Fruit fly (Drosophila melanogaster) whole organism, embryonic: ENCODE data around the gene CG44271.

Experiments
- BEAF-32 ChIP-seq: fragments of 200-800 bp; sonication (Bioruptor generic); optimal IDR thresholded peaks from 3 replicates; lab custom pipeline; 2017; ENCODE audit warnings: missing biosample characterization, missing genetic modification characterization, mild to moderate bottlenecking, moderate library complexity, missing genetic modification reagents
- CG10462 ChIP-seq: fragments of 200-800 bp; sonication (Bioruptor generic); optimal IDR thresholded peaks from 2 replicates; lab custom pipeline; 2016; ENCODE audit warnings: missing biosample characterization, missing genetic modification characterization
- CG13287 ChIP-seq: fragments of 200-800 bp; sonication (Bioruptor generic); IDR thresholded peaks from 2 replicates; pipeline ENCODE4 v1.3.6; 2022; ENCODE audit warnings: missing biosample characterization, missing genetic modification characterization; ENCODE audit not compliant: partially characterized antibody
- CG13424 ChIP-seq: fragments of 200-800 bp; sonication (Bioruptor generic); optimal IDR thresholded peaks from 2 replicates; lab custom pipeline; 2019; ENCODE audit warnings: missing biosample characterization, mild to moderate bottlenecking, missing genetic modification characterization, moderate library complexity
- CG14710 ChIP-seq: fragments of 200-800 bp; sonication (Bioruptor generic); optimal IDR thresholded peaks from 3 replicates; lab custom pipeline; 2019; ENCODE audit warnings: missing biosample characterization, mild to moderate bottlenecking, missing genetic modification characterization, moderate library complexity
- CG1647 ChIP-seq: fragments of 200-800 bp; sonication (Bioruptor generic); optimal IDR thresholded peaks from 3 replicates; lab custom pipeline; 2016; ENCODE audit warnings: missing biosample characterization, missing genetic modification characterization
- CG17612 ChIP-seq: fragments of 200-800 bp; sonication (Bioruptor generic); IDR thresholded peaks from 2 replicates; pipeline ENCODE4 v1.3.6; 2022; ENCODE audit warnings: missing biosample characterization, missing genetic modification characterization
- CG18619 ChIP-seq: fragments of 200-800 bp; sonication (Bioruptor generic); optimal IDR thresholded peaks from 3 replicates; lab custom pipeline; 2017; ENCODE audit warnings: missing biosample characterization, mild to moderate bottlenecking, missing genetic modification characterization
- CG2116 ChIP-seq: fragments of 200-800 bp; sonication (Bioruptor generic); optimal IDR thresholded peaks from 3 replicates; lab custom pipeline; 2018; ENCODE audit warnings: missing biosample characterization, mild to moderate bottlenecking, missing genetic modification characterization
- CG31441 ChIP-seq: fragments of 200-800 bp; sonication (Bioruptor generic); IDR thresholded peaks from 2 replicates; pipeline ENCODE4 v1.3.6; 2022; ENCODE audit warnings: missing biosample characterization, missing genetic modification characterization
- CG42726 ChIP-seq: fragments of 200-800 bp; sonication (Bioruptor generic); IDR thresholded peaks from 2 replicates; pipeline ENCODE4 v1.3.6; 2022; ENCODE audit warnings: missing biosample characterization, missing genetic modification characterization; ENCODE audit not compliant: partially characterized antibody
- CG4404 ChIP-seq: fragments of 200-800 bp; sonication (Bioruptor generic); IDR thresholded peaks from 2 replicates; pipeline ENCODE4 v1.3.6; 2022; ENCODE audit warnings: missing biosample characterization, missing genetic modification characterization
- CG8089 ChIP-seq: fragments of 200-800 bp; sonication (Bioruptor generic); optimal IDR thresholded peaks from 3 replicates; lab custom pipeline; 2016; ENCODE audit warnings: missing biosample characterization, missing genetic modification characterization
- CG9609 ChIP-seq: fragments of 200-800 bp; sonication (Bioruptor generic); optimal IDR thresholded peaks from 3 replicates; lab custom pipeline; 2016; ENCODE audit warnings: missing biosample characterization, missing genetic modification characterization
- CG9932 ChIP-seq: fragments of 200-800 bp; sonication (Bioruptor generic); IDR thresholded peaks from 2 replicates; pipeline ENCODE4 v1.3.6; 2022; ENCODE audit warnings: missing biosample characterization, missing genetic modification characterization
- Dad ChIP-seq: fragments of 200-800 bp; sonication (Bioruptor generic); optimal IDR thresholded peaks from 3 replicates; lab custom pipeline; 2016; ENCODE audit warnings: missing biosample characterization, missing genetic modification characterization
- Doc3 ChIP-seq: fragments of 200-800 bp; sonication (Bioruptor generic); IDR thresholded peaks from 3 replicates; pipeline ENCODE4 v1.3.6; 2022; ENCODE audit warnings: missing biosample characterization, missing genetic modification characterization; ENCODE audit not compliant: partially characterized antibody
- E2f2 ChIP-seq: fragments of 200-800 bp; sonication (Bioruptor generic); IDR thresholded peaks from 2 replicates; pipeline ENCODE4 v1.3.6; 2022; ENCODE audit warnings: missing biosample characterization, missing genetic modification characterization
- Ets97D ChIP-seq: fragments of 200-800 bp; sonication (Bioruptor generic); optimal IDR thresholded peaks from 3 replicates; lab custom pipeline; 2016; ENCODE audit warnings: missing biosample characterization, missing genetic modification characterization
- Hand ChIP-seq: fragments of 200-800 bp; sonication (Bioruptor generic); optimal IDR thresholded peaks from 2 replicates; lab custom pipeline; 2017; ENCODE audit warnings: mild to moderate bottlenecking, missing biosample characterization, missing genetic modification reagents, missing genetic modification characterization
- HmgZ ChIP-seq: fragments of 200-800 bp; sonication (Bioruptor generic); optimal IDR thresholded peaks from 2 replicates; lab custom pipeline; 2018; ENCODE audit warnings: missing biosample characterization, mild to moderate bottlenecking, missing genetic modification characterization
- Lhr ChIP-seq: fragments of 200-800 bp; sonication (Bioruptor generic); optimal IDR thresholded peaks from 3 replicates; lab custom pipeline; 2017; ENCODE audit warnings: mild to moderate bottlenecking, missing biosample characterization, missing genetic modification reagents, missing genetic modification characterization
- MBD-R2 ChIP-seq: fragments of 200-800 bp; sonication (Bioruptor generic); IDR thresholded peaks from 2 replicates; pipeline ENCODE4 v1.3.6; 2022; ENCODE audit warnings: missing biosample characterization, missing genetic modification characterization
- Med ChIP-seq: fragments of 200-800 bp; sonication (Bioruptor generic); peaks from one replicate; lab custom pipeline; 2016; ENCODE audit warnings: missing biosample characterization, missing genetic modification characterization, mild to moderate bottlenecking, inconsistent platforms, moderate library complexity
- NFAT ChIP-seq: fragments of 200-800 bp; sonication (Bioruptor generic); IDR thresholded peaks from 2 replicates; pipeline ENCODE4 v1.3.6; 2022; ENCODE audit warnings: missing biosample characterization, missing genetic modification characterization
- NK7.1 ChIP-seq: fragments of 200-800 bp; sonication (Bioruptor generic); optimal IDR thresholded peaks from 3 replicates; lab custom pipeline; 2016; ENCODE audit warnings: missing biosample characterization, missing genetic modification characterization
- Oli ChIP-seq: fragments of 200-800 bp; sonication (Bioruptor generic); optimal IDR thresholded peaks from 2 replicates; lab custom pipeline; 2018; ENCODE audit warnings: missing biosample characterization, mild to moderate bottlenecking, missing genetic modification characterization, moderate library complexity
- Pdp1 ChIP-seq, 2 experiments: fragments of 200-800 bp; sonication (Bioruptor generic); optimal IDR thresholded peaks; 3 replicates each; lab custom pipeline; 2016; ENCODE audit warnings: missing biosample characterization in 2 of 2, missing genetic modification characterization in 2 of 2, mild to moderate bottlenecking in 1 of 2, moderate library complexity in 1 of 2
- Ssrp ChIP-seq: fragments of 200-800 bp; sonication (Bioruptor generic); optimal IDR thresholded peaks from 2 replicates; lab custom pipeline; 2018; ENCODE audit warnings: missing biosample characterization, mild to moderate bottlenecking, missing genetic modification characterization, moderate library complexity
- bbx ChIP-seq: fragments of 200-800 bp; sonication (Bioruptor generic); IDR thresholded peaks from 2 replicates; pipeline ENCODE4 v1.3.6; 2022; ENCODE audit warnings: missing biosample characterization, missing genetic modification characterization; ENCODE audit not compliant: partially characterized antibody
- bigmax ChIP-seq: fragments of 200-800 bp; sonication (Bioruptor generic); optimal IDR thresholded peaks from 2 replicates; lab custom pipeline; 2018; ENCODE audit warnings: missing biosample characterization, mild to moderate bottlenecking, missing genetic modification characterization
- chinmo ChIP-seq: fragments of 200-800 bp; sonication (Bioruptor generic); IDR thresholded peaks from 4 replicates; pipeline ENCODE4 v1.3.6; 2022; ENCODE audit warnings: missing biosample characterization, missing genetic modification characterization; ENCODE audit not compliant: partially characterized antibody
- chm ChIP-seq: fragments of 200-800 bp; sonication (Bioruptor generic); IDR thresholded peaks from 2 replicates; pipeline ENCODE4 v1.3.6; 2022; ENCODE audit warnings: missing biosample characterization, missing genetic modification characterization
- croc ChIP-seq: fragments of 200-800 bp; sonication (Bioruptor generic); conservative IDR thresholded peaks from 3 replicates; pipeline ENCODE4 v1.3.6; 2022; ENCODE audit warnings: missing biosample characterization, missing genetic modification characterization
- dan ChIP-seq: fragments of 200-800 bp; sonication (Bioruptor generic); IDR thresholded peaks from 2 replicates; pipeline ENCODE4 v1.3.6; 2022; ENCODE audit warnings: missing biosample characterization, missing genetic modification characterization
- dmrt99B ChIP-seq: fragments of 200-800 bp; sonication (Bioruptor generic); optimal IDR thresholded peaks from 2 replicates; lab custom pipeline; 2018; ENCODE audit warnings: missing biosample characterization, mild to moderate bottlenecking, missing genetic modification characterization, moderate library complexity
- dysf ChIP-seq: fragments of 200-800 bp; sonication (Bioruptor generic); IDR thresholded peaks from 3 replicates; pipeline ENCODE4 v1.3.6; 2022; ENCODE audit warnings: missing biosample characterization, missing genetic modification characterization
- lilli ChIP-seq: fragments of 200-800 bp; sonication (Bioruptor generic); optimal IDR thresholded peaks from 3 replicates; lab custom pipeline; 2016; ENCODE audit warnings: missing biosample characterization, missing genetic modification characterization
- lmd ChIP-seq: fragments of 200-800 bp; sonication (Bioruptor generic); IDR thresholded peaks from 2 replicates; pipeline ENCODE4 v1.3.6; 2022; ENCODE audit warnings: missing biosample characterization, missing genetic modification characterization
- maf-S ChIP-seq: fragments of 200-800 bp; sonication (Bioruptor generic); optimal IDR thresholded peaks from 2 replicates; lab custom pipeline; 2016; ENCODE audit warnings: missing biosample characterization, missing genetic modification characterization
- nerfin-2 ChIP-seq: fragments of 200-800 bp; sonication (Bioruptor generic); IDR thresholded peaks from 2 replicates; pipeline ENCODE4 v1.3.6; 2022; ENCODE audit warnings: missing biosample characterization, missing genetic modification characterization; ENCODE audit not compliant: partially characterized antibody
- nmo ChIP-seq: fragments of 200-800 bp; sonication (Bioruptor generic); optimal IDR thresholded peaks from 2 replicates; lab custom pipeline; 2018; ENCODE audit warnings: missing biosample characterization, mild to moderate bottlenecking, missing genetic modification characterization, moderate library complexity
- pfk ChIP-seq: fragments of 200-800 bp; sonication (Bioruptor generic); optimal IDR thresholded peaks from 2 replicates; lab custom pipeline; 2018; ENCODE audit warnings: missing biosample characterization, mild to moderate bottlenecking, missing genetic modification characterization, moderate library complexity
- phol ChIP-seq: fragments of 200-800 bp; sonication (Bioruptor generic); optimal IDR thresholded peaks from 3 replicates; lab custom pipeline; 2018; ENCODE audit warnings: missing biosample characterization, mild to moderate bottlenecking, missing genetic modification characterization, moderate library complexity
- prd ChIP-seq, 3 experiments: fragments of >200 bp in 2 of 3; fragments of 200-800 bp in 1 of 3; sonication (Bioruptor generic) in 1 of 3; optimal IDR thresholded peaks in 2 of 3; IDR thresholded peaks in 1 of 3; 2 replicates in 2 of 3; 3 replicates in 1 of 3; pipeline versions ENCODE4 v1.3.6 to Lab custom; 2017 to 2022; ENCODE audit warnings: missing biosample characterization in 1 of 3, missing genetic modification characterization in 1 of 3
- pzg ChIP-seq: fragments of 200-800 bp; sonication (Bioruptor generic); optimal IDR thresholded peaks from 3 replicates; lab custom pipeline; 2018; ENCODE audit warnings: missing biosample characterization, mild to moderate bottlenecking, missing genetic modification characterization, moderate library complexity
- slp2 ChIP-seq: fragments of 200-800 bp; sonication (Bioruptor generic); optimal IDR thresholded peaks from 2 replicates; lab custom pipeline; 2016; ENCODE audit warnings: missing biosample characterization, missing genetic modification characterization
- trem ChIP-seq: fragments of 200-800 bp; optimal IDR thresholded peaks from 3 replicates; lab custom pipeline; 2019; ENCODE audit warnings: missing biosample characterization, mild to moderate bottlenecking, missing genetic modification characterization, moderate library complexity

Gene CG44271

dm6 chr2L:6797408-6797807 lies 49.7 kb upstream of the CG44271 start (continued):
- TF ChIP-seq Oli (tag; lab: Kevin White, UChicago): no peak
- no peak for TF ChIP-seq bigmax
- TF ChIP-seq NFAT: peak; percentile 52; the same call in 1 of the 2 replicates
- TF ChIP-seq CG4404 (GFP tag; lab: Robert Waterston, UW): 0 out of 2 replicates have a peak, but pooled peaks have one; percentile 14
- TF ChIP-seq chm (GFP tag; lab: Robert Waterston, UW): no peak
- TF ChIP-seq Ets97D (GFP tag; lab: Kevin White, UChicago): peak; percentile 50
- peak; percentile 92 for TF ChIP-seq Med (GFP tag; lab: Kevin White, UChicago)
- TF ChIP-seq Dad (GFP tag; lab: Kevin White, UChicago): peak; percentile 29
- peak; percentile 76 for TF ChIP-seq CG42726 (GFP tag; lab: Robert Waterston, UW)
- peak; percentile 61 for TF ChIP-seq CG9932 (GFP tag; lab: Robert Waterston, UW)
- peak; percentile 57 for TF ChIP-seq BEAF-32 (GFP tag; lab: Kevin White, UChicago)
- no peak for TF ChIP-seq slp2
- no peak for TF ChIP-seq prd (optimal IDR thresholded peaks at IDR 0.05; lab: Kevin White, UChicago)
- peak; percentile 35; the same call in 1 of the 3 replicates for TF ChIP-seq prd (GFP tag; IDR thresholded peaks at IDR 0.05; lab: Robert Waterston, UW)
- peak; percentile 70; the same call in 2 of the 4 replicates for TF ChIP-seq chinmo (GFP tag; lab: Robert Waterston, UW)
- peak; percentile 8 for TF ChIP-seq CG8089 (GFP tag; lab: Kevin White, UChicago)
- no peak for TF ChIP-seq pfk
- TF ChIP-seq CG17612 (GFP tag; lab: Robert Waterston, UW): peak; percentile 30; the same call in 1 of the 2 replicates
- TF ChIP-seq CG31441 (GFP tag; lab: Robert Waterston, UW): 0 out of 2 replicates have a peak, but pooled peaks have one; percentile 15
- peak; percentile 30 for TF ChIP-seq CG9609 (GFP tag; lab: Kevin White, UChicago)
- TF ChIP-seq CG13287 (GFP tag; lab: Robert Waterston, UW): peak; percentile 75
- peak; percentile 56 for TF ChIP-seq CG14710 (tag; lab: Kevin White, UChicago)
- peak; percentile 4 for TF ChIP-seq dmrt99B (tag; lab: Kevin White, UChicago)
- TF ChIP-seq CG18619 (GFP tag; lab: Kevin White, UChicago): peak; percentile 23
- TF ChIP-seq trem: peak; percentile 66
- peak; percentile 40 for TF ChIP-seq maf-S
- TF ChIP-seq dan: no peak
- TF ChIP-seq CG10462 (GFP tag; lab: Kevin White, UChicago): peak; percentile 1
- peak; percentile 59 for TF ChIP-seq phol (tag; lab: Kevin White, UChicago)
- no peak for TF ChIP-seq Hand
- TF ChIP-seq MBD-R2 (GFP tag; lab: Robert Waterston, UW): 0 out of 2 replicates have a peak, but pooled peaks have one; percentile 7
- peak; percentile 67 for TF ChIP-seq HmgZ
- peak; percentile 49 for TF ChIP-seq lmd (GFP tag; lab: Robert Waterston, UW)
- no peak for TF ChIP-seq NK7.1 (GFP tag; lab: Kevin White, UChicago)
- peak; percentile 90 for TF ChIP-seq Lhr (GFP tag; lab: Kevin White, UChicago)
- TF ChIP-seq Pdp1 (GFP tag; optimal IDR thresholded peaks at IDR 0.05; lab: Kevin White, UChicago): peak in 1 of 2 experiments; percentile 42
- TF ChIP-seq E2f2 (GFP tag; lab: Robert Waterston, UW): peak; percentile 96
- 0 out of 3 replicates have a peak, but pooled peaks have one; percentile 34 for TF ChIP-seq Doc3 (GFP tag; lab: Robert Waterston, UW)
- peak; percentile 12; the same call in 1 of the 2 replicates for TF ChIP-seq nerfin-2
- peak; percentile 43; the same call in 1 of the 2 replicates for TF ChIP-seq bbx (GFP tag; lab: Robert Waterston, UW)
- peak; percentile 54; the same call in 2 of the 3 replicates for TF ChIP-seq dysf
- TF ChIP-seq nmo: peak; percentile 63
- peak; percentile 64 for TF ChIP-seq pzg
- no peak for TF ChIP-seq croc
- peak; percentile 29 for TF ChIP-seq CG13424 (tag; lab: Kevin White, UChicago)
- TF ChIP-seq Ssrp (tag; lab: Kevin White, UChicago): peak; percentile 1
- TF ChIP-seq CG1647 (GFP tag; lab: Kevin White, UChicago): peak; percentile 36
- peak; percentile 82 for TF ChIP-seq CG2116 (GFP tag; lab: Kevin White, UChicago)
- TF ChIP-seq lilli (GFP tag; lab: Kevin White, UChicago): peak; percentile 51
